Worm (Caenorhabditis elegans): Measurements from ENCODE around the gene C47A4.3.
A peak's percentile ranks its signal among the peaks of the same experiment; 100 is the strongest.

The C47A4.3 gene

ce11 chrIV:13695720-13696364 is 46.3 kb downstream of the C47A4.3 start (continued):
- TF ChIP-seq zag-1 (tag; optimal IDR thresholded peaks at IDR 0.05), result no peak
- no peak for TF ChIP-seq Y116A8C.19 (tag; optimal IDR thresholded peaks at IDR 0.05; ENCODE audit: borderline replicate concordance)
- TF ChIP-seq mdl-1 (tag; optimal IDR thresholded peaks at IDR 0.05), result peak in 1 of 2 experiments; percentile 37
- no peak for TF ChIP-seq C04F5.9 (tag; optimal IDR thresholded peaks at IDR 0.05)
- TF ChIP-seq ces-1 (GFP tag; optimal IDR thresholded peaks at IDR 0.05), result no peak
- TF ChIP-seq fkh-4 (tag; optimal IDR thresholded peaks at IDR 0.05; ENCODE audit: borderline replicate concordance), result no peak
- TF ChIP-seq F16B12.6 (tag; optimal IDR thresholded peaks at IDR 0.05), result no peak
- no peak for TF ChIP-seq nhr-12 (tag; optimal IDR thresholded peaks at IDR 0.05)
- peak; percentile 47 for TF ChIP-seq nhr-20 (tag; optimal IDR thresholded peaks at IDR 0.05)
- TF ChIP-seq dsc-1 (tag; optimal IDR thresholded peaks at IDR 0.05), result peak; percentile 5
- peak; percentile 74 for TF ChIP-seq mab-9 (GFP tag; IDR thresholded peaks at IDR 0.05)
- no peak for TF ChIP-seq pax-3 (tag; optimal IDR thresholded peaks at IDR 0.05)
- no peak for TF ChIP-seq fkh-8 (tag; optimal IDR thresholded peaks at IDR 0.05)
- TF ChIP-seq ztf-11 (tag; optimal IDR thresholded peaks at IDR 0.05), result peak in 1 of 2 experiments; percentile 82
- no peak for TF ChIP-seq C34B4.2 (tag; optimal IDR thresholded peaks at IDR 0.05)
- no peak for TF ChIP-seq tlp-1 (tag; optimal IDR thresholded peaks at IDR 0.05)
- TF ChIP-seq alr-1 (tag; optimal IDR thresholded peaks at IDR 0.05; ENCODE audit: borderline replicate concordance), result no peak
- TF ChIP-seq fkh-10 (GFP tag; optimal IDR thresholded peaks at IDR 0.05), result no peak
- peak; percentile 46 to 47 for TF ChIP-seq lsy-2 (tag; optimal IDR thresholded peaks at IDR 0.05)
- no peak for TF ChIP-seq C16A3.4 (tag; optimal IDR thresholded peaks at IDR 0.05)
- no peak for TF ChIP-seq snpc-4 (tag; optimal IDR thresholded peaks at IDR 0.05)
- no peak for TF ChIP-seq ztf-4 (tag; optimal IDR thresholded peaks at IDR 0.05)
- TF ChIP-seq nhr-85 (tag), result peak; percentile 83
- no peak for TF ChIP-seq lin-13 (GFP tag; optimal IDR thresholded peaks at IDR 0.05)
- peak; percentile 83 for TF ChIP-seq nhr-71 (tag; optimal IDR thresholded peaks at IDR 0.05)
- no peak for TF ChIP-seq ets-5 (GFP tag; IDR thresholded peaks at IDR 0.05)
- no peak for TF ChIP-seq egl-27 (tag; optimal IDR thresholded peaks at IDR 0.05)
- peak; percentile 43 for TF ChIP-seq vab-15 (tag; optimal IDR thresholded peaks at IDR 0.05)
- TF ChIP-seq nhr-47 (tag; optimal IDR thresholded peaks at IDR 0.05), result peak; percentile 25
- no peak for TF ChIP-seq mep-1 (tag; optimal IDR thresholded peaks at IDR 0.05)
- TF ChIP-seq grh-1 (GFP tag; IDR thresholded peaks at IDR 0.05), result no peak

DNA sequence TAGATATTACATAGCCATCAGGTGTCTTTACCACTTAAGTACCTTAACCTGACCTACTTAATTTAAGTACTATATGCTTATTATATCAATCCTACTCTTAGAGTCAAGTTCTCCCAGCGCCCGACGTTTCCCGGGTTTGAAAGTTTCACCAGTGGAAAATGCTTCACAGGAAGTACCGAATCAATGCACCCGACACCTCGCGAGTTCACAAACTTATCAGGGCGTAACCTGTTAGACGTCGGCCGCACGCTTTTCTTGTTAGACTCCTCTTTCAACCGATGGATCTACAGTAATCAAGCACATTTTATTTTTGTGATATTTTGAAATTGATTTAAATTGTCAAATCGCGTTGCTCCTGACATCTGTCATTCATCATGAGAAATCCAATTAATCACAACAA is 46.8 kb downstream of the C47A4.3 start:
- TF ChIP-seq sptf-1 (tag; optimal IDR thresholded peaks at IDR 0.05) (no peak), snpc-4 (tag; optimal IDR thresholded peaks at IDR 0.05) (peak; percentile 55), nhr-84 (tag; optimal IDR thresholded peaks at IDR 0.05) (no peak)

DNA sequence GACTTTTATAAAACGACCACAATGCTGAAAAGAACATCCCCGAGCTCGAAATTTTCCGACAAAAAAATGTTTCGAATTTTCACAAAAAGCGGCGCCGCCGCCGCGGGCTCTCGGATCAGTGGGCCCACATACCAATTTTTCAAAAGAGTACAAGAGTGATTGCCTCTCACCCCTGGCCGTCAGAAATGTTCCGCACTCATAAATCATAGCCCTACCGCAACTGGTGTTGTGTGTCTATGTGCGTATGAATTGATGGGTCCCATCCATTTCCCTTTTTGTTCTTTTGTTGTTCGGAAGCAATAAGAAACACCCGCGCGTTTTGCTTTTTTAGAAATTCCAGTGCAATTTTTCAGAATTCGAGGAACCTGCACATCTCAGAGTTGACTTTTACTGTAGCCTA is 47.5 kb downstream of the C47A4.3 start:
- TF ChIP-seq mab-9 (GFP tag; IDR thresholded peaks at IDR 0.05) (peak; percentile 79), lin-39 (tag; optimal IDR thresholded peaks at IDR 0.05) (peak; percentile 51), lin-14 (GFP tag; optimal IDR thresholded peaks at IDR 0.05) (peak; percentile 31), hlh-4 (tag; optimal IDR thresholded peaks at IDR 0.05) (no peak)

DNA sequence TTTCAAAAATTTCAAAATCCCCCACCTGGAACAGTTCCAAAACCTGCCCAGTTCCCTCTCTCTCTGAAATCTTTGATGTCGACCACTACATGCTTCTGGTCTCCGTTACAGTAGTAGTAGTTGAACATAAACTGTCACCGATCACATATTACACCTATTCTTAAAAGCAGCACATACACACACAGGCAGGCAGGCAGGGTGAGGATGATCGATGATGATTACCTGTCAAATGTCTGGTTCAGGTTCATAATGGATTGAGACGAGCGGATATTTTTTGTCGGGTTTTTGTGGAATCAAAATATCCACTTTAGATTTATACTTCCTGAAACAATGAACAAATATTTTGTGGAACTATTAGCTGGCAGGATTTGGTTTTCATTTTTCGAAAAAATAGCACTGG is 48.2 kb downstream of the C47A4.3 start:
- no peak for TF ChIP-seq ceh-82 (tag; optimal IDR thresholded peaks at IDR 0.05)
- TF ChIP-seq tbx-2 (tag; optimal IDR thresholded peaks at IDR 0.05), result peak; percentile 14
- no peak for TF ChIP-seq elt-3 (tag; optimal IDR thresholded peaks at IDR 0.05)

All from whole organism, L1 larva.